Worm (Caenorhabditis elegans): ENCODE data around the gene gst-28.

gst-28 gene

ce11 chrII:15205346-15205745 is 38.0 kb upstream of the gst-28 start:
- TF ChIP-seq ama-1 (optimal IDR thresholded peaks at IDR 0.05) (no peak), ceh-13 (GFP tag; optimal IDR thresholded peaks at IDR 0.05) (no peak), pes-1 (GFP tag; IDR thresholded peaks at IDR 0.05) (no peak), tra-4 (tag; optimal IDR thresholded peaks at IDR 0.05) (no peak), aly-1 (tag; optimal IDR thresholded peaks at IDR 0.05) (no peak), hmbx-1 (tag; optimal IDR thresholded peaks at IDR 0.05) (no peak), ets-7 (tag; optimal IDR thresholded peaks at IDR 0.05) (no peak), tbx-37 (GFP tag; conservative IDR thresholded peaks at IDR 0.05) (no peak), hnd-1 (tag; optimal IDR thresholded peaks at IDR 0.05) (no peak), tbx-11 (GFP tag; IDR thresholded peaks at IDR 0.05) (no peak), scrt-1 (GFP tag; IDR thresholded peaks at IDR 0.05) (no peak), ceh-36 (tag; optimal IDR thresholded peaks at IDR 0.05) (no peak), flt-1 (GFP tag; IDR thresholded peaks at IDR 0.05) (no peak), B0310.2 (tag; optimal IDR thresholded peaks at IDR 0.05) (no peak), F13C5.2 (tag; optimal IDR thresholded peaks at IDR 0.05) (no peak)

- TF ChIP-seq ceh-36 (tag; optimal IDR thresholded peaks at IDR 0.05): peak; percentile 61
- TF ChIP-seq aly-1 (tag; optimal IDR thresholded peaks at IDR 0.05): no peak
Observed at ce11 chrII:15204069-15204850, 36.9 kb upstream of the gst-28 start.

ce11 chrII:15203398-15204068 is 36.2 kb upstream of the gst-28 start:
- no peak for TF ChIP-seq sea-1 (GFP tag; conservative IDR thresholded peaks at IDR 0.05)
- no peak for TF ChIP-seq pes-1 (GFP tag; IDR thresholded peaks at IDR 0.05)
- no peak for TF ChIP-seq ceh-13 (GFP tag; optimal IDR thresholded peaks at IDR 0.05)
- TF ChIP-seq flt-1 (GFP tag; IDR thresholded peaks at IDR 0.05): no peak
- no peak for TF ChIP-seq ama-1 (optimal IDR thresholded peaks at IDR 0.05)

- TF ChIP-seq hmbx-1 (tag; optimal IDR thresholded peaks at IDR 0.05) (no peak), scrt-1 (GFP tag; IDR thresholded peaks at IDR 0.05) (no peak), ceh-13 (GFP tag; optimal IDR thresholded peaks at IDR 0.05) (no peak), F13C5.2 (tag; optimal IDR thresholded peaks at IDR 0.05) (no peak), tra-4 (tag; optimal IDR thresholded peaks at IDR 0.05) (no peak), B0310.2 (tag; optimal IDR thresholded peaks at IDR 0.05) (no peak), ets-7 (tag; optimal IDR thresholded peaks at IDR 0.05) (no peak), pes-1 (GFP tag; IDR thresholded peaks at IDR 0.05) (no peak), tbx-11 (GFP tag; IDR thresholded peaks at IDR 0.05) (no peak), flt-1 (GFP tag; IDR thresholded peaks at IDR 0.05) (no peak)
Observed at ce11 chrII:15197500-15197899, 30.1 kb upstream of the gst-28 start.

ce11 chrII:15196433-15196832 is 29.1 kb upstream of the gst-28 start, which contains the start of gene spsb-1:
spsb-1 (plus strand) TSS chrII:15196733.
- TF ChIP-seq tra-4 (tag; optimal IDR thresholded peaks at IDR 0.05) (no peak), aly-1 (tag; optimal IDR thresholded peaks at IDR 0.05) (no peak), F13C5.2 (tag; optimal IDR thresholded peaks at IDR 0.05) (no peak), hnd-1 (tag; optimal IDR thresholded peaks at IDR 0.05) (no peak), scrt-1 (GFP tag; IDR thresholded peaks at IDR 0.05) (no peak), hmbx-1 (tag; optimal IDR thresholded peaks at IDR 0.05) (no peak), ceh-36 (tag; optimal IDR thresholded peaks at IDR 0.05) (no peak), ceh-13 (GFP tag; optimal IDR thresholded peaks at IDR 0.05) (no peak), flt-1 (GFP tag; IDR thresholded peaks at IDR 0.05) (no peak), ets-7 (tag; optimal IDR thresholded peaks at IDR 0.05) (no peak), sea-1 (GFP tag; conservative IDR thresholded peaks at IDR 0.05) (no peak), pes-1 (GFP tag; IDR thresholded peaks at IDR 0.05) (no peak), tbx-11 (GFP tag; IDR thresholded peaks at IDR 0.05) (no peak), B0310.2 (tag; optimal IDR thresholded peaks at IDR 0.05) (no peak), ama-1 (optimal IDR thresholded peaks at IDR 0.05) (no peak)

- TF ChIP-seq tbx-11 (GFP tag; IDR thresholded peaks at IDR 0.05) (no peak), B0310.2 (tag; optimal IDR thresholded peaks at IDR 0.05) (no peak), scrt-1 (GFP tag; IDR thresholded peaks at IDR 0.05) (no peak), hmg-4 (GFP tag; optimal IDR thresholded peaks at IDR 0.05) (no peak), sea-1 (GFP tag; conservative IDR thresholded peaks at IDR 0.05) (no peak), ceh-36 (tag; optimal IDR thresholded peaks at IDR 0.05) (no peak)
Observed at ce11 chrII:15195346-15195745, 28.0 kb upstream of the gst-28 start.

- TF ChIP-seq pes-1 (GFP tag; IDR thresholded peaks at IDR 0.05) (no peak), ceh-13 (GFP tag; optimal IDR thresholded peaks at IDR 0.05) (no peak), B0310.2 (tag; optimal IDR thresholded peaks at IDR 0.05) (no peak), sea-1 (GFP tag; conservative IDR thresholded peaks at IDR 0.05) (no peak), hmbx-1 (tag; optimal IDR thresholded peaks at IDR 0.05) (no peak), hmg-4 (GFP tag; optimal IDR thresholded peaks at IDR 0.05) (no peak), flt-1 (GFP tag; IDR thresholded peaks at IDR 0.05) (no peak), aly-1 (tag; optimal IDR thresholded peaks at IDR 0.05) (no peak), F13C5.2 (tag; optimal IDR thresholded peaks at IDR 0.05) (no peak), tbx-37 (GFP tag; conservative IDR thresholded peaks at IDR 0.05) (no peak), tra-4 (tag; optimal IDR thresholded peaks at IDR 0.05) (no peak)
Observed at ce11 chrII:15193961-15194360, 26.6 kb upstream of the gst-28 start.

ce11 chrII:15190971-15191370 is 23.6 kb upstream of the gst-28 start:
- no peak for TF ChIP-seq pes-1 (GFP tag; IDR thresholded peaks at IDR 0.05)

Measured in whole organism, early embryonic.